Fruit fly (Drosophila melanogaster) whole organism, embryonic: ENCODE results near the gene Mal-B1.

Experiments
- Asciz ChIP-seq: fragments of 200-800 bp; sonication (Bioruptor generic); optimal IDR thresholded peaks from 2 replicates; lab custom pipeline; 2017; ENCODE audit warnings: missing biosample characterization, mild to moderate bottlenecking, missing genetic modification characterization, missing genetic modification reagents
- CG13894 ChIP-seq: fragments of 200-800 bp; sonication (Bioruptor generic); optimal IDR thresholded peaks from 3 replicates; lab custom pipeline; 2018; ENCODE audit warnings: missing biosample characterization, mild to moderate bottlenecking, missing genetic modification characterization, moderate library complexity
- Nf-YB ChIP-seq: fragments of 200-800 bp; sonication (Bioruptor generic); optimal IDR thresholded peaks from 3 replicates; lab custom pipeline; 2019; ENCODE audit warnings: missing biosample characterization, mild to moderate bottlenecking, missing genetic modification characterization, moderate library complexity
- ham ChIP-seq: fragments of 200-800 bp; sonication (Bioruptor generic); IDR thresholded peaks from 2 replicates; pipeline ENCODE4 v1.3.6; 2022; ENCODE audit warnings: missing biosample characterization, missing genetic modification characterization

- no peak for TF ChIP-seq Asciz (GFP tag; lab: Kevin White, UChicago)
- no peak for TF ChIP-seq CG13894
- peak; percentile 79 for TF ChIP-seq Nf-YB (GFP tag; lab: Kevin White, UChicago)
- TF ChIP-seq ham (GFP tag; lab: Robert Waterston, UW), result no peak
Observed at dm6 chr2L:11842291-11843187, 4.5 kb upstream of the Mal-B1 start, which contains the start of the genes CG44008, CG14933, CG46426 and CG42486.
